Fruit fly (Drosophila melanogaster) whole organism, embryonic: Measurements from ENCODE around the gene Sgf11.

Experiments used
- B-H2 ChIP-seq: fragments of 200-800 bp; sonication (Bioruptor generic); optimal IDR thresholded peaks from 2 replicates; lab custom pipeline; 2018; ENCODE audit warnings: missing biosample characterization, mild to moderate bottlenecking, missing genetic modification characterization
- Bteb2 ChIP-seq: fragments of 200-800 bp; sonication (Bioruptor generic); optimal IDR thresholded peaks from 2 replicates; lab custom pipeline; 2016; ENCODE audit warnings: missing biosample characterization, missing genetic modification characterization
- CG12299 ChIP-seq: fragments of 200-800 bp; sonication (Bioruptor generic); optimal IDR thresholded peaks from 2 replicates; lab custom pipeline; 2018; ENCODE audit warnings: missing biosample characterization, mild to moderate bottlenecking, missing genetic modification characterization
- CG13287 ChIP-seq: fragments of 200-800 bp; sonication (Bioruptor generic); IDR thresholded peaks from 2 replicates; pipeline ENCODE4 v1.3.6; 2022; ENCODE audit warnings: missing biosample characterization, missing genetic modification characterization; ENCODE audit not compliant: partially characterized antibody
- CG13775 ChIP-seq: fragments of 200-800 bp; sonication (Bioruptor generic); optimal IDR thresholded peaks from 3 replicates; lab custom pipeline; 2017; ENCODE audit warnings: missing biosample characterization, mild to moderate bottlenecking, missing genetic modification characterization
- CG15269 ChIP-seq: fragments of 200-800 bp; sonication (Bioruptor generic); optimal IDR thresholded peaks from 2 replicates; lab custom pipeline; 2018; ENCODE audit warnings: missing biosample characterization, mild to moderate bottlenecking, missing genetic modification characterization, moderate library complexity
- CG17912 ChIP-seq: fragments of 200-800 bp; sonication (Bioruptor generic); optimal IDR thresholded peaks from 2 replicates; lab custom pipeline; 2018; ENCODE audit warnings: missing biosample characterization, mild to moderate bottlenecking, missing genetic modification characterization
- CG32767 ChIP-seq: fragments of 200-800 bp; sonication (Bioruptor generic); IDR thresholded peaks from 2 replicates; pipeline ENCODE4 v1.3.6; 2022; ENCODE audit warnings: missing biosample characterization, missing genetic modification characterization
- CG6689 ChIP-seq: fragments of 200-800 bp; sonication (Bioruptor generic); IDR thresholded peaks from 2 replicates; pipeline ENCODE4 v1.3.6; 2022; ENCODE audit warnings: missing biosample characterization, missing genetic modification characterization
- CG7357 ChIP-seq: fragments of 200-800 bp; sonication (Bioruptor generic); IDR thresholded peaks from 3 replicates; pipeline ENCODE4 v1.3.6; 2022; ENCODE audit warnings: missing biosample characterization, missing genetic modification characterization
- E2f2 ChIP-seq: fragments of 200-800 bp; sonication (Bioruptor generic); IDR thresholded peaks from 2 replicates; pipeline ENCODE4 v1.3.6; 2022; ENCODE audit warnings: missing biosample characterization, missing genetic modification characterization
- Elba2 ChIP-seq: fragments of 200-800 bp; sonication (Bioruptor generic); optimal IDR thresholded peaks from 3 replicates; lab custom pipeline; 2016; ENCODE audit warnings: missing biosample characterization, missing genetic modification characterization
- Fer2 ChIP-seq: fragments of 200-800 bp; sonication (Bioruptor generic); optimal IDR thresholded peaks from 2 replicates; lab custom pipeline; 2018; ENCODE audit warnings: missing biosample characterization, mild to moderate bottlenecking, missing genetic modification characterization, moderate library complexity
- Hr51 ChIP-seq, 2 experiments: fragments of 200-800 bp; sonication (Bioruptor generic); optimal IDR thresholded peaks; 2 replicates in 1 of 2; 3 replicates in 1 of 2; lab custom pipeline; 2016 to 2018; ENCODE audit warnings: missing biosample characterization in 2 of 2, missing genetic modification characterization in 2 of 2, mild to moderate bottlenecking in 1 of 2, moderate library complexity in 1 of 2
- MTF-1 ChIP-seq: fragments of 200-800 bp; sonication (Bioruptor generic); optimal IDR thresholded peaks from 2 replicates; lab custom pipeline; 2018; ENCODE audit warnings: missing biosample characterization, mild to moderate bottlenecking, missing genetic modification characterization, borderline replicate concordance
- Meics ChIP-seq: fragments of 200-800 bp; sonication (Bioruptor generic); optimal IDR thresholded peaks from 2 replicates; lab custom pipeline; 2017; ENCODE audit warnings: missing biosample characterization, mild to moderate bottlenecking, missing genetic modification characterization
- Nf-YB ChIP-seq: fragments of 200-800 bp; sonication (Bioruptor generic); optimal IDR thresholded peaks from 3 replicates; lab custom pipeline; 2019; ENCODE audit warnings: missing biosample characterization, mild to moderate bottlenecking, missing genetic modification characterization, moderate library complexity
- Optix ChIP-seq: fragments of 200-800 bp; sonication (Bioruptor generic); IDR thresholded peaks from 3 replicates; pipeline ENCODE4 v1.3.6; 2022; ENCODE audit warnings: missing biosample characterization, missing genetic modification characterization
- Sox100B ChIP-seq: fragments of 200-800 bp; sonication (Bioruptor generic); optimal IDR thresholded peaks from 3 replicates; lab custom pipeline; 2018; ENCODE audit warnings: missing biosample characterization, mild to moderate bottlenecking, missing genetic modification characterization
- Taf1 ChIP-seq: fragments of 200-800 bp; sonication (Bioruptor generic); IDR thresholded peaks from 2 replicates; pipeline ENCODE4 v1.3.6; 2022; ENCODE audit warnings: missing biosample characterization, missing genetic modification characterization
- az2 ChIP-seq: fragments of 200-800 bp; sonication (Bioruptor generic); optimal IDR thresholded peaks from 3 replicates; lab custom pipeline; 2016; ENCODE audit warnings: missing biosample characterization, missing genetic modification characterization
- cad ChIP-seq: fragments of >200 bp; optimal IDR thresholded peaks from 2 replicates; lab custom pipeline; 2017; ENCODE audit warnings: missing biosample characterization, missing genetic modification characterization
- ci ChIP-seq: fragments of 200-800 bp; sonication (Bioruptor generic); IDR thresholded peaks from 3 replicates; pipeline ENCODE4 v1.3.6; 2022; ENCODE audit warnings: missing biosample characterization, missing genetic modification characterization
- crp ChIP-seq, 2 experiments: fragments of 200-800 bp; sonication (Bioruptor generic); optimal IDR thresholded peaks; 2 replicates in 1 of 2; 3 replicates in 1 of 2; lab custom pipeline; 2017; ENCODE audit warnings: missing biosample characterization in 2 of 2, missing genetic modification characterization in 2 of 2, mild to moderate bottlenecking in 1 of 2, moderate library complexity in 1 of 2
- dmrt11E ChIP-seq: fragments of 200-800 bp; sonication (Bioruptor generic); optimal IDR thresholded peaks from 3 replicates; lab custom pipeline; 2018; ENCODE audit warnings: missing biosample characterization, mild to moderate bottlenecking, missing genetic modification characterization, moderate library complexity
- dysf ChIP-seq: fragments of 200-800 bp; sonication (Bioruptor generic); IDR thresholded peaks from 3 replicates; pipeline ENCODE4 v1.3.6; 2022; ENCODE audit warnings: missing biosample characterization, missing genetic modification characterization
- esg ChIP-seq: fragments of 200-800 bp; sonication (Bioruptor generic); conservative IDR thresholded peaks from 2 replicates; pipeline ENCODE4 v1.3.6; 2022; ENCODE audit warnings: missing biosample characterization, missing genetic modification characterization
- kay ChIP-seq: fragments of 200-800 bp; sonication (Bioruptor generic); optimal IDR thresholded peaks from 2 replicates; lab custom pipeline; 2016; ENCODE audit warnings: missing biosample characterization, missing genetic modification characterization
- mam ChIP-seq: fragments of 200-800 bp; sonication (Bioruptor generic); optimal IDR thresholded peaks from 3 replicates; lab custom pipeline; 2016; ENCODE audit warnings: missing biosample characterization, missing genetic modification characterization
- nerfin-1 ChIP-seq: fragments of 200-800 bp; sonication (Bioruptor generic); optimal IDR thresholded peaks from 3 replicates; lab custom pipeline; 2019; ENCODE audit warnings: missing biosample characterization, mild to moderate bottlenecking, missing genetic modification characterization, moderate library complexity
- onecut ChIP-seq: fragments of 200-800 bp; sonication (Bioruptor generic); IDR thresholded peaks from 2 replicates; pipeline ENCODE4 v1.3.6; 2022; ENCODE audit warnings: missing biosample characterization, missing genetic modification characterization
- pzg ChIP-seq: fragments of 200-800 bp; sonication (Bioruptor generic); optimal IDR thresholded peaks from 3 replicates; lab custom pipeline; 2018; ENCODE audit warnings: missing biosample characterization, mild to moderate bottlenecking, missing genetic modification characterization, moderate library complexity
- rib ChIP-seq: fragments of 200-800 bp; sonication (Bioruptor generic); IDR thresholded peaks from 2 replicates; pipeline ENCODE4 v1.3.6; 2022; ENCODE audit warnings: missing biosample characterization, missing genetic modification characterization
- row ChIP-seq: fragments of 200-800 bp; sonication (Bioruptor generic); IDR thresholded peaks from 3 replicates; pipeline ENCODE4 v1.3.6; 2022; ENCODE audit warnings: missing biosample characterization, missing genetic modification characterization
- sens ChIP-seq: fragments of 200-800 bp; sonication (Bioruptor generic); peaks from one replicate; lab custom pipeline; 2016; ENCODE audit warnings: missing biosample characterization, missing genetic modification characterization
- tll ChIP-seq, 2 experiments: fragments of 200-800 bp in 1 of 2; fragments of >200 bp in 1 of 2; sonication (Bioruptor generic) in 1 of 2; optimal IDR thresholded peaks; 2 replicates each; lab custom pipeline; 2017 to 2019; ENCODE audit warnings: missing biosample characterization in 2 of 2, missing genetic modification characterization in 2 of 2, mild to moderate bottlenecking in 1 of 2, moderate library complexity in 1 of 2

Gene Sgf11

DNA sequence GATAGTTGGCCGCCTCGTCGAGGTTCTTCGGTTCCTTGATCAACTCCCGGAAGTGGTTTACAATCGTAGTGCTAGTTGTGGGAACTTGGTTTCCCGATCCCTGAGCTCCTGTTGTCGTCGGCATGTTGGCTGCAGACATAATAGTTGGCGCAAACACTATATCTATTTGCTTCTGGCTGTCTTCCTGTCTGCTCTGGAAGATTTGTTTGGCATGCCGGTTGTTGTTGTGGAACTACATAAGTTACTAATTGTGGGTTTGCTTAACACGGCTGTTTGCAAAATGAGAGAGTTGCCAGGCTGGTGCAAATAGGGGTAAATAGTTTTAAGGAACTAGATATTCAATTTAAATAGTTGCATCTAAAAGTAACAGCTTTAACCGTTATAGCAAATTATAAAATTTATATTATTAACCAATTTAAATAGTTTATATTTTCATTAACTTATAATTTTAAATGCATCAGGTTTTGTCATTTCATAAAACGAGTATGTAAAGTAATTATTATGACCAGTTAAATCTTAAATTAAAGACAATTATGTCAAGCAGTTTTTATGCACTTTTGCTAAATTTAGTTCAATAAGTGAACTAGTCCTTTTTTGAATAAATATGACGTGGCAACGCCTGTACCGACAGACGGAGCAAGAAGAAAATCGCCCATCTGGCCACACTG lies at the start of gene Sgf11, which contains the start of gene CG32202 (continued):
- TF ChIP-seq CG7357, result no peak
- TF ChIP-seq Taf1 (GFP tag; lab: Robert Waterston, UW), result no peak
- peak; percentile 21 for TF ChIP-seq Bteb2 (GFP tag; lab: Kevin White, UChicago)
- TF ChIP-seq onecut (GFP tag; lab: Robert Waterston, UW), result 0 out of 2 replicates have a peak, but pooled peaks have one; percentile 18
- TF ChIP-seq mam, result peak; percentile 35
- TF ChIP-seq Elba2 (GFP tag; lab: Kevin White, UChicago), result peak; percentile 37
- peak; percentile 54 for TF ChIP-seq pzg (GFP tag; lab: Kevin White, UChicago)
- TF ChIP-seq Fer2 (tag; lab: Kevin White, UChicago), result peak; percentile 36
- peak; percentile 87 for TF ChIP-seq row (GFP tag; lab: Robert Waterston, UW)
- no peak for TF ChIP-seq E2f2 (GFP tag; lab: Robert Waterston, UW)
- TF ChIP-seq CG13287 (GFP tag; lab: Robert Waterston, UW), result 0 out of 2 replicates have a peak, but pooled peaks have one; percentile 11
- TF ChIP-seq Optix (GFP tag; lab: Robert Waterston, UW), result no peak
- peak; percentile 75 for TF ChIP-seq CG15269 (tag; lab: Kevin White, UChicago)
- peak; percentile 49; the same call in 1 of the 3 replicates for TF ChIP-seq dysf (GFP tag; lab: Robert Waterston, UW)
- no peak for TF ChIP-seq CG17912 (GFP tag; lab: Kevin White, UChicago)
- TF ChIP-seq MTF-1, result no peak
- TF ChIP-seq CG12299 (tag; lab: Kevin White, UChicago), result peak; percentile 58
- peak in 1 of 2 experiments; percentile 77 for TF ChIP-seq Hr51 (GFP tag; optimal IDR thresholded peaks at IDR 0.05; lab: Kevin White, UChicago)
- peak; percentile 64 for TF ChIP-seq az2 (GFP tag; lab: Kevin White, UChicago)
- TF ChIP-seq ci (GFP tag; lab: Robert Waterston, UW), result peak; percentile 53; the same call in 1 of the 3 replicates
- TF ChIP-seq dmrt11E (tag; lab: Kevin White, UChicago), result peak; percentile 73
- peak; percentile 75 for TF ChIP-seq Meics (GFP tag; lab: Kevin White, UChicago)
- TF ChIP-seq tll (GFP tag; optimal IDR thresholded peaks at IDR 0.05; lab: Kevin White, UChicago), result no peak
- TF ChIP-seq Sox100B, result peak; percentile 60
- TF ChIP-seq crp (GFP tag; optimal IDR thresholded peaks at IDR 0.05; lab: Kevin White, UChicago), result peak in 1 of 2 experiments; percentile 55
- peak; percentile 53; the same call in 1 of the 2 replicates for TF ChIP-seq esg (GFP tag; lab: Robert Waterston, UW)
- peak; percentile 47 for TF ChIP-seq Nf-YB (GFP tag; lab: Kevin White, UChicago)
- TF ChIP-seq B-H2, result peak; percentile 59
- peak; percentile 56 for TF ChIP-seq nerfin-1 (tag; lab: Kevin White, UChicago)
- peak; percentile 49 for TF ChIP-seq kay
- no peak for TF ChIP-seq cad
- peak; percentile 53; the same call in 1 of the 2 replicates for TF ChIP-seq CG6689 (GFP tag; lab: Robert Waterston, UW)
- peak; percentile 44; the same call in 1 of the 2 replicates for TF ChIP-seq CG32767
- peak; percentile 70 for TF ChIP-seq CG13775

DNA sequence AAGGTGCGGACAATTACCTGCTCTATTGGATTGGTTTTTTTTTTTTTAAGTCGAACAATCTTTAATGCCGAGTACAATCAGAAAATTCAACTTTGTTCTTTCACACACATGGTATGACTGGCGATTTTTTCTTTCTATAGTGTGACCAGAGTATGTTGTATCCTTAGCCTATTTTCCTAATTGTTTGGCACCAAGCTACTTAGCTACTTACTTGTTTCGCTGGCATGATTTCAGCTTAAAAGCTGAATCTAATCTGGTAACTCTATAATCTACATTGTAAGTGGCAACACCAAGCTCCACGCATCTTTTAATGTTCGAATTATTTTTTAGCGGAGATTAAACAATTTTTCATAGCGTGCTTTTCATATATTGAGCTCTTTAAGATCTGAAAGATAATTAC lies 41.5 kb upstream of the Sgf11 start, which contains the start of gene CG12477:
Gene CG12477 (minus strand): TSS at position 101 of the 400 bp plus-strand sequence.
- TF ChIP-seq CG7357, result no peak
- TF ChIP-seq Elba2 (GFP tag; lab: Kevin White, UChicago), result peak; percentile 37

DNA sequence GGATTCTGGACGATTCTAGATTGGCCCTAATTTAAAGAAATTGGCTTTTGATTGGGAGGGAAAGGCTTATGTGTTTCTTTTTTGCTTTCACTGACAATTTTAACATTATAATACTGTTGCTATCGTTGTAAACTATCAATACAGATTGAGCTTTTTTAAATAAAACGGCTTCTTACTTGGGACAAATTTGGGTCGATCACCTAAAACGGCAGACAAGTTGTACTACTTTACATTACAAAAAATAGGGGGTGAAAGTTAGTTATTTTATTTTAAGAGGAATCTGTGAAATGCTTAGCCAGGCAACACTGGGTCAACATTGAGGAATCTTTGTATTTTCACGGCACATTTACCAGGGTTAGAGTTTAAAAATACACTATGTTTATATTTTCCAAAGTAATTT lies 16.7 kb upstream of the Sgf11 start, which contains the start of gene Dic4:
Gene Dic4 (minus strand): TSS at position 101 of the 400 bp plus-strand sequence.
- no peak for TF ChIP-seq rib (GFP tag; lab: Robert Waterston, UW)
- TF ChIP-seq sens (GFP tag; lab: Kevin White, UChicago), result peak; percentile 1
